Fruit fly (Drosophila melanogaster): ENCODE measurements around the gene Naa40.

Gene Naa40

dm6 chr3R:29690539-29690852 lies 34.3 kb downstream of the Naa40 start (continued):
- TF ChIP-seq CG17186 (GFP tag; optimal IDR thresholded peaks at IDR 0.05) (no peak), CG17802 (tag; optimal IDR thresholded peaks at IDR 0.05) (no peak), stwl (tag; optimal IDR thresholded peaks at IDR 0.05) (no peak), CG6654 (GFP tag; optimal IDR thresholded peaks at IDR 0.05) (no peak), CG11085 (GFP tag; IDR thresholded peaks at IDR 0.05) (no peak), HLH54F (GFP tag; optimal IDR thresholded peaks at IDR 0.05) (no peak), Dref (GFP tag; IDR thresholded peaks at IDR 0.05) (no peak), CG13287 (GFP tag; IDR thresholded peaks at IDR 0.05; ENCODE audit: partially characterized antibody) (no peak), unpg (GFP tag; optimal IDR thresholded peaks at IDR 0.05) (peak; percentile 61), grau (tag; optimal IDR thresholded peaks at IDR 0.05) (peak; percentile 58), toy (GFP tag; IDR thresholded peaks at IDR 0.05) (no peak), sisA (GFP tag; IDR thresholded peaks at IDR 0.05) (peak; percentile 54), luna (GFP tag; optimal IDR thresholded peaks at IDR 0.05) (no peak), CG11247 (GFP tag; IDR thresholded peaks at IDR 0.05) (no peak), Optix (GFP tag; IDR thresholded peaks at IDR 0.05) (no peak), Hmx (GFP tag; optimal IDR thresholded peaks at IDR 0.05) (no peak), CG18476 (GFP tag; optimal IDR thresholded peaks at IDR 0.05) (peak; percentile 2), CG4854 (GFP tag; optimal IDR thresholded peaks at IDR 0.05) (no peak), CkIIα-i1 (GFP tag; IDR thresholded peaks at IDR 0.05) (no peak), CG8388 (GFP tag; optimal IDR thresholded peaks at IDR 0.05) (peak; percentile 49), CG18011 (GFP tag; optimal IDR thresholded peaks at IDR 0.05) (no peak), wor (GFP tag; IDR thresholded peaks at IDR 0.05) (no peak), CG10321 (GFP tag; IDR thresholded peaks at IDR 0.05) (no peak), CG10959 (GFP tag; IDR thresholded peaks at IDR 0.05) (0 out of 2 replicates have a peak, but pooled peaks have one; percentile 16), CG42726 (GFP tag; IDR thresholded peaks at IDR 0.05; ENCODE audit: partially characterized antibody) (no peak), CG7963 (GFP tag; IDR thresholded peaks at IDR 0.05; ENCODE audit: partially characterized antibody) (no peak), crc (GFP tag; optimal IDR thresholded peaks at IDR 0.05) (no peak), CG1647 (GFP tag; optimal IDR thresholded peaks at IDR 0.05) (no peak), chn (GFP tag; optimal IDR thresholded peaks at IDR 0.05) (peak; percentile 12), GATAe (GFP tag; conservative IDR thresholded peaks at IDR 0.05) (no peak), sug (tag; optimal IDR thresholded peaks at IDR 0.05) (no peak), HmgD (GFP tag; optimal IDR thresholded peaks at IDR 0.05) (no peak), tio (GFP tag; optimal IDR thresholded peaks at IDR 0.05) (no peak), CG7928 (GFP tag; optimal IDR thresholded peaks at IDR 0.05) (no peak), hb (GFP tag; IDR thresholded peaks at IDR 0.05; ENCODE audit: partially characterized antibody) (no peak), dmrt11E (tag; optimal IDR thresholded peaks at IDR 0.05) (peak; percentile 61), CG32767 (GFP tag; IDR thresholded peaks at IDR 0.05) (peak; percentile 29; the same call in 1 of the 2 replicates), mld (GFP tag; IDR thresholded peaks at IDR 0.05; ENCODE audit: partially characterized antibody) (no peak), CG9437 (GFP tag; optimal IDR thresholded peaks at IDR 0.05) (peak; percentile 20), sens (GFP tag) (peak; percentile 95), crol (GFP tag; IDR thresholded peaks at IDR 0.05) (no peak), tin (GFP tag; optimal IDR thresholded peaks at IDR 0.05) (no peak), ttk (GFP tag; IDR thresholded peaks at IDR 0.05) (no peak), CG7357 (GFP tag; IDR thresholded peaks at IDR 0.05) (0 out of 3 replicates have a peak, but pooled peaks have one; percentile 18), Ets65A (GFP tag) (no peak), MESR4 (GFP tag; optimal IDR thresholded peaks at IDR 0.05) (no peak), pros (GFP tag; optimal IDR thresholded peaks at IDR 0.05) (no peak), Oli (tag; optimal IDR thresholded peaks at IDR 0.05) (peak; percentile 53), Sox100B (GFP tag; optimal IDR thresholded peaks at IDR 0.05) (peak; percentile 47), tll (GFP tag; optimal IDR thresholded peaks at IDR 0.05) (no peak), CG3281 (GFP tag; optimal IDR thresholded peaks at IDR 0.05) (no peak), CG12219 (GFP tag; optimal IDR thresholded peaks at IDR 0.05) (peak; percentile 35)
